Fruit fly (Drosophila melanogaster) whole organism, prepupa: ENCODE data around the gene Sr-CIV.

Source experiments
- CG10631 ChIP-seq: fragments of 200-800 bp; sonication (Bioruptor generic); optimal IDR thresholded peaks from 2 replicates; lab custom pipeline; 2016; ENCODE audit warnings: missing biosample characterization, missing genetic modification characterization
- CG10669 ChIP-seq: fragments of 200-800 bp; sonication (Bioruptor generic); optimal IDR thresholded peaks from 3 replicates; lab custom pipeline; 2018; ENCODE audit warnings: missing biosample characterization, mild to moderate bottlenecking, missing genetic modification characterization, moderate library complexity
- CG11294 ChIP-seq: fragments of 200-800 bp; sonication (Bioruptor generic); IDR thresholded peaks from 2 replicates; pipeline ENCODE4 v1.3.6; 2022; ENCODE audit warnings: missing biosample characterization, missing genetic modification characterization
- CG11762 ChIP-seq: fragments of 200-800 bp; sonication (Bioruptor generic); optimal IDR thresholded peaks from 3 replicates; lab custom pipeline; 2016; ENCODE audit warnings: missing biosample characterization, missing genetic modification characterization; ENCODE audit not compliant: insufficient read depth
- CG11902 ChIP-seq: fragments of 200-800 bp; sonication (Bioruptor generic); optimal IDR thresholded peaks from 3 replicates; lab custom pipeline; 2016; ENCODE audit warnings: missing biosample characterization, missing genetic modification characterization
- CG15336 ChIP-seq: fragments of 200-800 bp; sonication (Bioruptor generic); IDR thresholded peaks from 2 replicates; pipeline ENCODE4 v1.3.6; 2022; ENCODE audit warnings: missing biosample characterization, missing genetic modification characterization
- CG1621 ChIP-seq: fragments of 200-800 bp; sonication (Bioruptor generic); optimal IDR thresholded peaks from 3 replicates; lab custom pipeline; 2018; ENCODE audit warnings: missing biosample characterization, mild to moderate bottlenecking, missing genetic modification characterization
- CG16779 ChIP-seq: fragments of 200-800 bp; sonication (Bioruptor generic); optimal IDR thresholded peaks from 3 replicates; lab custom pipeline; 2017; ENCODE audit warnings: missing biosample characterization, mild to moderate bottlenecking, missing genetic modification characterization
- CG31627 ChIP-seq: fragments of 200-800 bp; sonication (Bioruptor generic); optimal IDR thresholded peaks from 3 replicates; lab custom pipeline; 2016; ENCODE audit warnings: missing biosample characterization, missing genetic modification characterization
- CG32006 ChIP-seq: fragments of 200-800 bp; sonication (Bioruptor generic); optimal IDR thresholded peaks from 3 replicates; lab custom pipeline; 2017; ENCODE audit warnings: missing biosample characterization, mild to moderate bottlenecking, missing genetic modification characterization
- CG34406 ChIP-seq: fragments of 200-800 bp; sonication (Bioruptor generic); optimal IDR thresholded peaks from 3 replicates; lab custom pipeline; 2016; ENCODE audit warnings: missing biosample characterization, missing genetic modification characterization
- CG3919 ChIP-seq: fragments of 200-800 bp; sonication (Bioruptor generic); optimal IDR thresholded peaks from 3 replicates; lab custom pipeline; 2016; ENCODE audit warnings: missing biosample characterization, missing genetic modification characterization
- CG4318 ChIP-seq: fragments of 200-800 bp; sonication (Bioruptor generic); optimal IDR thresholded peaks from 3 replicates; lab custom pipeline; 2017; ENCODE audit warnings: missing biosample characterization, mild to moderate bottlenecking, missing genetic modification characterization
- CG6276 ChIP-seq: fragments of 200-800 bp; sonication (Bioruptor generic); optimal IDR thresholded peaks from 2 replicates; lab custom pipeline; 2017; ENCODE audit warnings: missing biosample characterization, mild to moderate bottlenecking, missing genetic modification characterization
- CG6792 ChIP-seq: fragments of 200-800 bp; sonication (Bioruptor generic); optimal IDR thresholded peaks from 3 replicates; lab custom pipeline; 2016; ENCODE audit warnings: missing biosample characterization, missing genetic modification characterization
- CG6808 ChIP-seq: fragments of 200-800 bp; sonication (Bioruptor generic); optimal IDR thresholded peaks from 3 replicates; lab custom pipeline; 2017; ENCODE audit warnings: missing biosample characterization, missing genetic modification characterization, mild to moderate bottlenecking, moderate library complexity, missing genetic modification reagents
- CG6854 ChIP-seq: fragments of 200-800 bp; sonication (Bioruptor generic); optimal IDR thresholded peaks from 2 replicates; lab custom pipeline; 2017; ENCODE audit warnings: missing biosample characterization, mild to moderate bottlenecking, missing genetic modification characterization
- CG8119 ChIP-seq: fragments of 200-800 bp; sonication (Bioruptor generic); IDR thresholded peaks from 3 replicates; pipeline ENCODE4 v1.3.6; 2022; ENCODE audit warnings: missing biosample characterization, missing genetic modification characterization
- CG8319 ChIP-seq: fragments of 200-800 bp; sonication (Bioruptor generic); optimal IDR thresholded peaks from 3 replicates; lab custom pipeline; 2016; ENCODE audit warnings: missing biosample characterization, missing genetic modification characterization
- Eip75B ChIP-seq: fragments of 200-800 bp; sonication (Bioruptor generic); optimal IDR thresholded peaks from 3 replicates; lab custom pipeline; 2016; ENCODE audit warnings: missing biosample characterization, missing genetic modification characterization
- Eip78C ChIP-seq: fragments of 200-800 bp; sonication (Bioruptor generic); peaks from one replicate; lab custom pipeline; 2016; ENCODE audit warnings: missing biosample characterization, missing genetic modification characterization
- Eip93F ChIP-seq: fragments of 200-800 bp; sonication (Bioruptor generic); optimal IDR thresholded peaks from 2 replicates; lab custom pipeline; 2016; ENCODE audit warnings: missing biosample characterization, mild to moderate bottlenecking, missing genetic modification characterization
- Ets21C ChIP-seq: fragments of 200-800 bp; sonication (Bioruptor generic); optimal IDR thresholded peaks from 3 replicates; lab custom pipeline; 2016; ENCODE audit warnings: missing biosample characterization, missing genetic modification characterization
- Ets96B ChIP-seq: fragments of 200-800 bp; optimal IDR thresholded peaks from 2 replicates; lab custom pipeline; 2019; ENCODE audit warnings: missing biosample characterization, mild to moderate bottlenecking, missing genetic modification characterization, moderate library complexity
- Gug ChIP-seq: fragments of 200-800 bp; sonication (Bioruptor generic); IDR thresholded peaks from 2 replicates; pipeline ENCODE4 v1.3.6; 2022; ENCODE audit warnings: missing biosample characterization, missing genetic modification characterization
- Hr39 ChIP-seq: fragments of 200-800 bp; sonication (Bioruptor generic); optimal IDR thresholded peaks from 2 replicates; lab custom pipeline; 2016; ENCODE audit warnings: missing biosample characterization, missing genetic modification characterization
- Lpt ChIP-seq: fragments of 200-800 bp; sonication (Bioruptor generic); optimal IDR thresholded peaks from 3 replicates; lab custom pipeline; 2016; ENCODE audit warnings: missing biosample characterization, missing genetic modification characterization
- Met ChIP-seq: fragments of 200-800 bp; sonication (Bioruptor generic); optimal IDR thresholded peaks from 3 replicates; lab custom pipeline; 2016; ENCODE audit warnings: missing biosample characterization, missing genetic modification characterization
- Smox ChIP-seq: fragments of 200-800 bp; sonication (Bioruptor generic); optimal IDR thresholded peaks from 3 replicates; lab custom pipeline; 2016; ENCODE audit warnings: missing biosample characterization, missing genetic modification characterization
- Sox102F ChIP-seq: fragments of 200-800 bp; sonication (Bioruptor generic); optimal IDR thresholded peaks from 2 replicates; lab custom pipeline; 2016; ENCODE audit warnings: missing biosample characterization, mild to moderate bottlenecking, missing genetic modification characterization
- Sox14 ChIP-seq: fragments of 200-800 bp; sonication (Bioruptor generic); optimal IDR thresholded peaks from 3 replicates; lab custom pipeline; 2016; ENCODE audit warnings: missing biosample characterization, missing genetic modification characterization
- Sox15 ChIP-seq: fragments of 200-800 bp; sonication (Bioruptor generic); optimal IDR thresholded peaks from 3 replicates; lab custom pipeline; 2016; ENCODE audit warnings: missing biosample characterization, missing genetic modification characterization
- achi ChIP-seq: fragments of 200-800 bp; sonication (Bioruptor generic); optimal IDR thresholded peaks from 3 replicates; lab custom pipeline; 2016; ENCODE audit warnings: missing biosample characterization, missing genetic modification characterization
- acj6 ChIP-seq: fragments of 200-800 bp; sonication (Bioruptor generic); optimal IDR thresholded peaks from 3 replicates; lab custom pipeline; 2016; ENCODE audit warnings: missing biosample characterization, missing genetic modification characterization
- cyc ChIP-seq: fragments of 200-800 bp; sonication (Bioruptor generic); optimal IDR thresholded peaks from 3 replicates; lab custom pipeline; 2016; ENCODE audit warnings: missing biosample characterization, missing genetic modification characterization
- dac ChIP-seq: fragments of 200-800 bp; sonication (Bioruptor generic); optimal IDR thresholded peaks from 2 replicates; lab custom pipeline; 2017; ENCODE audit warnings: missing biosample characterization, mild to moderate bottlenecking, missing genetic modification characterization
- dsx ChIP-seq: fragments of 200-800 bp; optimal IDR thresholded peaks from 3 replicates; lab custom pipeline; 2019; ENCODE audit warnings: missing biosample characterization, mild to moderate bottlenecking, missing genetic modification characterization, moderate library complexity; ENCODE audit not compliant: poor library complexity, severe bottlenecking
- eg ChIP-seq: fragments of 200-800 bp; sonication (Bioruptor generic); IDR thresholded peaks from 3 replicates; pipeline ENCODE4 v1.3.6; 2022; ENCODE audit warnings: missing biosample characterization, missing genetic modification characterization
- esn ChIP-seq: fragments of 200-800 bp; sonication (Bioruptor generic); optimal IDR thresholded peaks from 2 replicates; lab custom pipeline; 2016; ENCODE audit warnings: missing biosample characterization, mild to moderate bottlenecking, missing genetic modification characterization, moderate library complexity
- fkh ChIP-seq: fragments of 200-800 bp; sonication (Bioruptor generic); optimal IDR thresholded peaks from 3 replicates; lab custom pipeline; 2017; ENCODE audit warnings: missing biosample characterization, mild to moderate bottlenecking, missing genetic modification characterization, moderate library complexity
- net ChIP-seq: fragments of 200-800 bp; sonication (Bioruptor generic); optimal IDR thresholded peaks from 3 replicates; lab custom pipeline; 2016; ENCODE audit warnings: missing biosample characterization, missing genetic modification characterization
- pdm3 ChIP-seq: fragments of 200-800 bp; sonication (Bioruptor generic); optimal IDR thresholded peaks from 3 replicates; lab custom pipeline; 2016; ENCODE audit warnings: missing biosample characterization, missing genetic modification characterization
- salr ChIP-seq, 2 experiments: fragments of 200-800 bp; sonication (Bioruptor generic); optimal IDR thresholded peaks; 3 replicates each; lab custom pipeline; 2016 to 2018; ENCODE audit warnings: missing biosample characterization in 2 of 2, missing genetic modification characterization in 2 of 2, mild to moderate bottlenecking in 1 of 2
- spab ChIP-seq: fragments of 200-800 bp; sonication (Bioruptor generic); optimal IDR thresholded peaks from 2 replicates; lab custom pipeline; 2017; ENCODE audit warnings: missing biosample characterization, mild to moderate bottlenecking, missing genetic modification characterization, missing genetic modification reagents
- ss ChIP-seq, 2 experiments: fragments of 200-800 bp; sonication (Bioruptor generic); optimal IDR thresholded peaks; 2 replicates in 1 of 2; 3 replicates in 1 of 2; lab custom pipeline; 2017 to 2018; ENCODE audit warnings: mild to moderate bottlenecking in 2 of 2, missing biosample characterization in 2 of 2, missing genetic modification characterization in 2 of 2, moderate library complexity in 1 of 2
- svp ChIP-seq: fragments of 200-800 bp; sonication (Bioruptor generic); peaks from one replicate; lab custom pipeline; 2016; ENCODE audit warnings: missing biosample characterization, missing genetic modification characterization
- topi ChIP-seq: fragments of 200-800 bp; sonication (Bioruptor generic); optimal IDR thresholded peaks from 3 replicates; lab custom pipeline; 2016; ENCODE audit warnings: missing biosample characterization, missing genetic modification characterization
- vri ChIP-seq: fragments of 200-800 bp; sonication (Bioruptor generic); optimal IDR thresholded peaks from 3 replicates; lab custom pipeline; 2016; ENCODE audit warnings: missing biosample characterization, mild to moderate bottlenecking, missing genetic modification characterization

Sr-CIV gene

DNA sequence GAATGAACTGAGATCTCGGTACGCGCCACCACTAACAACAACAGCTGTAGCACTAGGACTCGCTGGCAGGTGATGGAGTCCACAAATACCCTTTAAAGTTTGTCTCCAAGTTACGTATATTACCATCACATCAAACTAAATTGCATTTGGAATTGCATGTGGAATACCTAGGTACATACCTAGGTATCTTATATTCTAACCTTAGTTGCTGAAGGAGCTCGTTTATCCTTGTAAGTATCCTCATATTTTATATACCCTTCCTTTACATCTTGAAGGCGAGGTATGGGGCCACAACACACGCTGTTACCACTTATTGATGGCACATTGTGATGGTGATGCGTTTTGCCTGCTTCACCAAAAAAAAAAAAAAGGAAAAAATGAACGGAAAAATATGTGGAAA is 43.5 kb upstream of the Sr-CIV start (continued):
- peak; percentile 29 for TF ChIP-seq Sox102F
- TF ChIP-seq Ets96B (tag; lab: Kevin White, UChicago), result peak; percentile 42
- TF ChIP-seq CG8119 (GFP tag; lab: Robert Waterston, UW), result no peak
- TF ChIP-seq eg (GFP tag; lab: Robert Waterston, UW), result no peak
- TF ChIP-seq net (GFP tag; lab: Kevin White, UChicago), result no peak
- TF ChIP-seq Smox (GFP tag; lab: Kevin White, UChicago), result peak; percentile 9
- TF ChIP-seq CG10631 (GFP tag; lab: Kevin White, UChicago), result peak; percentile 17
- TF ChIP-seq CG34406 (GFP tag; lab: Kevin White, UChicago), result peak; percentile 11
- TF ChIP-seq dsx (GFP tag; lab: Kevin White, UChicago), result no peak
- no peak for TF ChIP-seq ss (GFP tag; optimal IDR thresholded peaks at IDR 0.05; lab: Kevin White, UChicago)
- no peak for TF ChIP-seq fkh (GFP tag; lab: Kevin White, UChicago)
- no peak for TF ChIP-seq Eip93F (GFP tag; lab: Kevin White, UChicago)
- TF ChIP-seq dac (GFP tag; lab: Kevin White, UChicago), result no peak
- TF ChIP-seq, all 60 proteins: peak for 26

DNA sequence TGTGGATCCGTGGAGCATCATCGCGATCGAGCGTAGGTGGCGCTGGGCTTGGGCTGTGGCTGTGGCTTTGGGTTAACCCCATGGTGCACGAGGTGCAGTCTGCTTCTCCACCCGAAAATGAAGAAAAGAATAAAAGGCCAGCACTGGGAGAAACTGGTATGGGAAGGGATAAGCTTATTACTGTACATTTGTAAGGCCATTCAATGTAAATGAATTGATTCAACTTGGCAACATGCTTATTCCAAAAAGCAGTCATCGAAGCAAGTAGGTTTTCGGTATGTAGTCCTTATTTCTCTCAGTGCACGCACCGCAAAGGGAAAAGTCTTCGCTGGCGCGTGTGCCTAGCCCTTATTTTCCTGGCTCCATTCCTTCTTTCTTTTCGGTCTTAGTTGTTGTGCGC is 42.7 kb upstream of the Sr-CIV start:
- TF ChIP-seq CG11762 (GFP tag; lab: Kevin White, UChicago) (peak; percentile 23), CG6808 (GFP tag; lab: Kevin White, UChicago) (peak; percentile 56), Eip75B (GFP tag; lab: Kevin White, UChicago) (peak; percentile 44), CG16779 (peak; percentile 22), CG8119 (GFP tag; lab: Robert Waterston, UW) (peak; percentile 58), svp (peak; percentile 90), CG1621 (tag; lab: Kevin White, UChicago) (peak; percentile 56), pdm3 (GFP tag; lab: Kevin White, UChicago) (peak; percentile 57), eg (GFP tag; lab: Robert Waterston, UW) (0 out of 3 replicates have a peak, but pooled peaks have one; percentile 33), CG6854 (GFP tag; lab: Kevin White, UChicago) (no peak), Sox15 (peak; percentile 4), vri (GFP tag; lab: Kevin White, UChicago) (peak; percentile 31), fkh (GFP tag; lab: Kevin White, UChicago) (no peak), Met (peak; percentile 60), Sox102F (peak; percentile 59), Smox (GFP tag; lab: Kevin White, UChicago) (peak; percentile 60), Ets21C (GFP tag; lab: Kevin White, UChicago) (peak; percentile 55), salr (GFP tag; optimal IDR thresholded peaks at IDR 0.05; lab: Kevin White, UChicago) (peak in 1 of 2 experiments; percentile 22), Lpt (no peak), topi (GFP tag; lab: Kevin White, UChicago) (peak; percentile 70), CG31627 (peak; percentile 66), Gug (GFP tag; lab: Robert Waterston, UW) (no peak), net (GFP tag; lab: Kevin White, UChicago) (peak; percentile 2), CG3919 (GFP tag; lab: Kevin White, UChicago) (peak; percentile 75), CG4318 (GFP tag; lab: Kevin White, UChicago) (no peak), CG10669 (GFP tag; lab: Kevin White, UChicago) (peak; percentile 24), cyc (peak; percentile 70), CG32006 (peak; percentile 51), CG6276 (GFP tag; lab: Kevin White, UChicago) (no peak), Hr39 (peak; percentile 72), CG11902 (GFP tag; lab: Kevin White, UChicago) (peak; percentile 20), CG8319 (GFP tag; lab: Kevin White, UChicago) (peak; percentile 9), spab (GFP tag; lab: Kevin White, UChicago) (peak; percentile 54), esn (GFP tag; lab: Kevin White, UChicago) (peak; percentile 60), Eip78C (GFP tag; lab: Kevin White, UChicago) (peak; percentile 80), Sox14 (GFP tag; lab: Kevin White, UChicago) (peak; percentile 71), CG6792 (peak; percentile 58), achi (GFP tag; lab: Kevin White, UChicago) (peak; percentile 52), ss (GFP tag; optimal IDR thresholded peaks at IDR 0.05; lab: Kevin White, UChicago) (peak; percentile 38 to 41), acj6 (GFP tag; lab: Kevin White, UChicago) (peak; percentile 35), Ets96B (tag; lab: Kevin White, UChicago) (peak; percentile 56), CG11294 (no peak), CG15336 (peak; percentile 41; the same call in 1 of the 2 replicates), Eip93F (GFP tag; lab: Kevin White, UChicago) (no peak)
